Worm (Caenorhabditis elegans) whole organism, L1 larva: ENCODE results near the gene F19G12.1.
A peak's percentile ranks its signal among the peaks of the same experiment; 100 is the strongest.

Experiments used
- C16A3.4 ChIP-seq: fragments of 150-350 bp; optimal IDR thresholded peaks from 2 replicates; lab custom pipeline; 2014; ENCODE audit warnings: missing biosample characterization, missing genetic modification characterization
- C34B4.2 ChIP-seq: sonication (generic microtip); optimal IDR thresholded peaks from 2 replicates; lab custom pipeline; 2017; ENCODE audit warnings: mild to moderate bottlenecking, missing genetic modification characterization, missing compliant biosample characterization
- F16B12.6 ChIP-seq: fragments of 150-350 bp; optimal IDR thresholded peaks from 2 replicates; lab custom pipeline; 2014; ENCODE audit warnings: missing biosample characterization, missing genetic modification characterization
- aha-1 ChIP-seq: fragments of 150-350 bp; optimal IDR thresholded peaks from 2 replicates; lab custom pipeline; 2014; ENCODE audit warnings: missing biosample characterization, missing genetic modification characterization
- ama-1 ChIP-seq: fragments of 150-350 bp; optimal IDR thresholded peaks from 2 replicates; lab custom pipeline; 2014
- ceh-63 ChIP-seq: fragments of 200-800 bp; sonication (Bioruptor generic); optimal IDR thresholded peaks from 2 replicates; lab custom pipeline; 2018; ENCODE audit warnings: mild to moderate bottlenecking, missing genetic modification characterization, missing compliant biosample characterization
- ceh-8 ChIP-seq: fragments of 200-800 bp; sonication (Bioruptor generic); optimal IDR thresholded peaks from 2 replicates; lab custom pipeline; 2018; ENCODE audit warnings: mild to moderate bottlenecking, missing genetic modification characterization, moderate library complexity, missing compliant biosample characterization
- ceh-88 ChIP-seq: fragments of 200-800 bp; sonication (Bioruptor generic); IDR thresholded peaks from 2 replicates; pipeline ENCODE4 v1.3.6; 2022; ENCODE audit warnings: missing genetic modification characterization, missing compliant biosample characterization
- dsc-1 ChIP-seq: sonication (generic microtip); optimal IDR thresholded peaks from 2 replicates; lab custom pipeline; 2016; ENCODE audit warnings: mild to moderate bottlenecking, missing genetic modification characterization, missing compliant biosample characterization
- fkh-10 ChIP-seq: sonication (generic microtip); optimal IDR thresholded peaks from 2 replicates; lab custom pipeline; 2017; ENCODE audit warnings: missing biosample characterization, missing genetic modification reagents, missing genetic modification characterization
- fkh-8 ChIP-seq: sonication (generic microtip); optimal IDR thresholded peaks from 2 replicates; lab custom pipeline; 2016; ENCODE audit warnings: mild to moderate bottlenecking, missing genetic modification characterization, missing compliant biosample characterization
- fos-1 ChIP-seq: fragments of 150-350 bp; optimal IDR thresholded peaks from 2 replicates; lab custom pipeline; 2014; ENCODE audit warnings: missing biosample characterization, missing genetic modification characterization
- hlh-17 ChIP-seq: fragments of 200-800 bp; sonication (Bioruptor generic); optimal IDR thresholded peaks from 2 replicates; lab custom pipeline; 2018; ENCODE audit warnings: missing genetic modification characterization, mild to moderate bottlenecking, missing compliant biosample characterization, moderate library complexity, borderline replicate concordance
- irx-1 ChIP-seq: sonication (generic microtip); optimal IDR thresholded peaks from 2 replicates; lab custom pipeline; 2016; ENCODE audit warnings: missing genetic modification characterization, missing compliant biosample characterization
- lin-13 ChIP-seq: fragments of 150-350 bp; optimal IDR thresholded peaks from 2 replicates; lab custom pipeline; 2014; ENCODE audit warnings: missing biosample characterization, missing genetic modification reagents, missing genetic modification characterization
- lin-39 ChIP-seq: fragments of 150-350 bp; optimal IDR thresholded peaks from 2 replicates; lab custom pipeline; 2014; ENCODE audit warnings: missing biosample characterization, missing genetic modification reagents, missing genetic modification characterization
- lsy-2 ChIP-seq, 2 experiments: fragments of 150-350 bp; optimal IDR thresholded peaks; 2 replicates each; lab custom pipeline; 2014; ENCODE audit warnings: missing biosample characterization in 2 of 2, missing genetic modification characterization in 2 of 2
- mef-2 ChIP-seq: fragments of 150-350 bp; optimal IDR thresholded peaks from 2 replicates; lab custom pipeline; 2014; ENCODE audit warnings: missing biosample characterization, missing genetic modification characterization
- mep-1 ChIP-seq: fragments of 150-350 bp; optimal IDR thresholded peaks from 2 replicates; lab custom pipeline; 2014; ENCODE audit warnings: missing biosample characterization, missing genetic modification characterization
- nhr-12 ChIP-seq: sonication (generic microtip); optimal IDR thresholded peaks from 2 replicates; lab custom pipeline; 2017; ENCODE audit warnings: missing biosample characterization, missing genetic modification characterization
- nhr-19 ChIP-seq: fragments of 200-800 bp; sonication (Bioruptor generic); conservative IDR thresholded peaks from 2 replicates; pipeline ENCODE4 v1.3.6; 2022; ENCODE audit warnings: missing genetic modification characterization, missing compliant biosample characterization
- nhr-47 ChIP-seq: sonication (generic microtip); optimal IDR thresholded peaks from 2 replicates; lab custom pipeline; 2016; ENCODE audit warnings: mild to moderate bottlenecking, missing genetic modification characterization, moderate library complexity, missing compliant biosample characterization
- nhr-71 ChIP-seq: sonication (generic microtip); optimal IDR thresholded peaks from 2 replicates; lab custom pipeline; 2016; ENCODE audit warnings: mild to moderate bottlenecking, missing genetic modification characterization, moderate library complexity, missing compliant biosample characterization
- nhr-76 ChIP-seq: sonication (generic microtip); optimal IDR thresholded peaks from 2 replicates; lab custom pipeline; 2017; ENCODE audit warnings: missing biosample characterization, missing genetic modification characterization
- nhr-84 ChIP-seq: sonication (generic microtip); optimal IDR thresholded peaks from 2 replicates; lab custom pipeline; 2017; ENCODE audit warnings: missing biosample characterization, missing genetic modification characterization
- nhr-85 ChIP-seq: sonication (generic microtip); peaks from one replicate; lab custom pipeline; 2016; ENCODE audit warnings: missing genetic modification characterization, inconsistent platforms, missing compliant biosample characterization
- nhr-90 ChIP-seq: sonication (generic microtip); optimal IDR thresholded peaks from 2 replicates; lab custom pipeline; 2016; ENCODE audit warnings: mild to moderate bottlenecking, missing genetic modification characterization, missing compliant biosample characterization; ENCODE audit not compliant: poor library complexity
- pax-3 ChIP-seq: fragments of 200-800 bp; sonication (Bioruptor generic); optimal IDR thresholded peaks from 2 replicates; lab custom pipeline; 2018; ENCODE audit warnings: mild to moderate bottlenecking, missing genetic modification characterization, moderate library complexity, missing compliant biosample characterization
- skn-1 ChIP-seq: fragments of 150-350 bp; optimal IDR thresholded peaks from 2 replicates; lab custom pipeline; 2014; ENCODE audit warnings: missing biosample characterization, missing genetic modification characterization
- snu-23 ChIP-seq: sonication (generic microtip); optimal IDR thresholded peaks from 2 replicates; lab custom pipeline; 2016; ENCODE audit warnings: missing genetic modification characterization, missing compliant biosample characterization
- sox-4 ChIP-seq: sonication (generic microtip); optimal IDR thresholded peaks from 2 replicates; lab custom pipeline; 2016; ENCODE audit warnings: missing genetic modification characterization, missing compliant biosample characterization
- sptf-1 ChIP-seq: fragments of 150-350 bp; optimal IDR thresholded peaks from 2 replicates; lab custom pipeline; 2014; ENCODE audit warnings: missing biosample characterization, missing genetic modification characterization
- sup-37 ChIP-seq: fragments of 200-800 bp; sonication (Bioruptor generic); optimal IDR thresholded peaks from 2 replicates; lab custom pipeline; 2018; ENCODE audit warnings: mild to moderate bottlenecking, missing genetic modification characterization, missing compliant biosample characterization
- swsn-7 ChIP-seq: sonication (generic microtip); optimal IDR thresholded peaks from 2 replicates; lab custom pipeline; 2016; ENCODE audit warnings: missing genetic modification characterization, missing compliant biosample characterization
- tbx-2 ChIP-seq: sonication (generic microtip); optimal IDR thresholded peaks from 2 replicates; lab custom pipeline; 2016; ENCODE audit warnings: missing genetic modification characterization, missing compliant biosample characterization
- tlp-1 ChIP-seq: fragments of 150-350 bp; optimal IDR thresholded peaks from 2 replicates; lab custom pipeline; 2014; ENCODE audit warnings: missing biosample characterization, missing genetic modification characterization
- unc-130 ChIP-seq: fragments of 150-350 bp; optimal IDR thresholded peaks from 2 replicates; lab custom pipeline; 2017; ENCODE audit warnings: missing biosample characterization, missing genetic modification characterization, inconsistent platforms
- unc-30 ChIP-seq: sonication (generic microtip); optimal IDR thresholded peaks from 2 replicates; lab custom pipeline; 2017; ENCODE audit warnings: missing biosample characterization, missing genetic modification characterization
- unc-62 ChIP-seq: fragments of 150-350 bp; optimal IDR thresholded peaks from 2 replicates; lab custom pipeline; 2014; ENCODE audit warnings: missing biosample characterization, missing genetic modification reagents, missing genetic modification characterization
- unc-86 ChIP-seq: sonication (generic microtip); optimal IDR thresholded peaks from 2 replicates; lab custom pipeline; 2016; ENCODE audit warnings: missing genetic modification characterization, missing compliant biosample characterization
- unc-98 ChIP-seq: fragments of 200-800 bp; sonication (Bioruptor generic); IDR thresholded peaks from 2 replicates; pipeline ENCODE4 v1.3.6; 2022; ENCODE audit warnings: missing genetic modification characterization, missing compliant biosample characterization
- vab-15 ChIP-seq: sonication (generic microtip); optimal IDR thresholded peaks from 2 replicates; lab custom pipeline; 2017; ENCODE audit warnings: missing genotype, mild to moderate bottlenecking, missing genetic modification characterization, missing compliant biosample characterization
- zag-1 ChIP-seq: fragments of 150-350 bp; optimal IDR thresholded peaks from 2 replicates; lab custom pipeline; 2014; ENCODE audit warnings: missing biosample characterization, missing genetic modification characterization
- zip-4 ChIP-seq: fragments of 200-800 bp; sonication (Bioruptor generic); optimal IDR thresholded peaks from 2 replicates; lab custom pipeline; 2018; ENCODE audit warnings: mild to moderate bottlenecking, missing genetic modification characterization, moderate library complexity, missing compliant biosample characterization
- ztf-4 ChIP-seq: fragments of 150-350 bp; optimal IDR thresholded peaks from 2 replicates; lab custom pipeline; 2014; ENCODE audit warnings: missing biosample characterization, missing genetic modification characterization

Gene F19G12.1

DNA sequence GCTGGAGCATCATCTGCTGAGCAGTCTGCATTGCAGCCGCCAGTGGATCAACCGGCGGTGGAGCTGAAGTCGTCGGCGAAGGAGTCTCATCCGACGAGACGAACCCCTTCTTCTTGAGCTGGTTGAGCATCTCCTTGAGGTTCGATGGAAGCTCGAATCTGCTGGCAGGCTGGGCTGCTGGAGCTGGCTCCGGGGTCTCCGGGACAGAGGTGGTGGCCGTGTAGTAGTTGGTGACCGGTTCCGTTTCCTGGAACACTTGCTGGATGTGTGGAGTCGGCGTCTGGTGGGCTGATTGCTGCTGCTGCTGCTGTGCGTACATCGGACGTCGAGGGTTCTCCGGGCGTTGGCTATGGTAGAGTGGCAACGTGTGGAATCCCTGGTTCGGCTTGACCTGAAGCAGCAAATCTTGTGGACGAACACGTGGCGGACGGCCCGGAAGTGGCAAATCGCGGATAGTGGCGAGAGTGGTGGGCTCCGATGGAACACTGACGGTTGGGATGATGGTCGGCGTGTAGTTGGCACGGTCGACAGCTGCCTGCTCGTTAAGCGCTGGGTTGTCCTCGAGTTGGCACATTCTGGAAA is 10.9 kb downstream of the F19G12.1 start:
- TF ChIP-seq ceh-8 (GFP tag; lab: Kevin White, UChicago) (peak; percentile 1), unc-86 (tag; lab: Kevin White, UChicago) (no peak), F16B12.6 (tag; lab: Kevin White, UChicago) (no peak), unc-30 (no peak)

DNA sequence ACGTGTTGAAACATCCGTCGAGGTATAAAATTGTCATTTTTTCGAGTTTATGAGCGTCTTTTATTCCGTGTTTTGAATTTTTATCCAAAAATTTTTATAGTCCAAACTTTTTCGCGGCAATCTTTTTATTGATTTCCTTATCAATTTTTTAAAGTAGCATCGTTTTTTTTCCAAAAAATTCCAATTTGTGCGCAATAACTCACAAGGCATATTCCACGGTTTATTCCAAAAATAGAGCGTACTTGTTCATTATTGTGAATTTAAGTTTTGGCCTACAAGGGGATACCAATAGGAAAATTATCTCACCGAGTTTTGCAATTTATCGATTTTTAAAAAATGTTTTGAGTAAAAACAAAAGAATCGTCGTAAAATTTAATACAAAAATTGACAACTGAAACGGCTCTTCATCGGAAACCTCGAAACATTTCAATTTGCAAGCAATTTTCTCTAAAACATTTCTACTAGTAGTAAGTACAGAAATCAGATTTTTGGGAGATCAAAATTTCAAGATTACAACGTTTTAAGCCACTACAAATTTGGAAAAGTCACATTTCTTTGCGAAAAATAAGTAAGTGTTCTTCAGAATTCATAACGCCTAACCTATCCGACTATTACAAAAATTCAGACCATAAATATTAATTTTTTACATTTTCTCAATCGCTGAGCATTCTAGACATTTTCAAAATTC is 12.9 kb downstream of the F19G12.1 start:
- TF ChIP-seq sup-37 (GFP tag; lab: Kevin White, UChicago) (no peak), nhr-90 (tag; lab: Kevin White, UChicago) (peak; percentile 42), lin-39 (tag; lab: Kevin White, UChicago) (peak; percentile 47), nhr-47 (tag; lab: Kevin White, UChicago) (peak; percentile 5)

DNA sequence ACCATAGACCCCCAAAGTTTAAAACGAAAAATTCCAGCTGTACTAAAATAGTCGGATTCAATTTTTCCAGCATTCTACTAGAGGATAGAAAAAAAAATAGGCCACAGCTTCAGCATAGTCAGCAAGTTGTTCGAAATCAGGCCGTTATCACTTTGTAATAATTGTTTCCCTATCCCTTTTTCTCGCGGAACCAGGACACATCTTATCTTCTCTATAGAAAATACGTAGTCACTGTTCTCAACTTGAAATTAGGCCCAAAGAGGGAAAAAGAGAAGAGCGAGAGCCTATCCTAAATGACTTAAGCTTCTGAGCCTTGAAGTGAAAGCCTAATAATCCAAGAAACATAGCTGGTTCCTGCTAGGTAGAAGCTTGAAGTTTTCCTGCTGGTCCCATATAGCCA is 14.9 kb downstream of the F19G12.1 start:
- TF ChIP-seq nhr-84 (tag; lab: Kevin White, UChicago) (no peak), nhr-19 (GFP tag; lab: Robert Waterston, UW) (peak; percentile 33; the same call in 1 of the 2 replicates), tbx-2 (tag; lab: Kevin White, UChicago) (peak; percentile 16), nhr-76 (tag; lab: Kevin White, UChicago) (no peak), mep-1 (tag; lab: Kevin White, UChicago) (no peak), tlp-1 (tag; lab: Kevin White, UChicago) (no peak), C16A3.4 (tag; lab: Kevin White, UChicago) (no peak), nhr-47 (tag; lab: Kevin White, UChicago) (peak; percentile 31), ceh-88 (GFP tag; lab: Robert Waterston, UW) (no peak), sptf-1 (tag; lab: Kevin White, UChicago) (no peak), nhr-85 (tag; lab: Kevin White, UChicago) (peak; percentile 75), snu-23 (GFP tag; lab: Kevin White, UChicago) (peak; percentile 12), ztf-4 (tag; lab: Kevin White, UChicago) (peak; percentile 25), ama-1 (lab: Kevin White, UChicago) (peak; percentile 26), irx-1 (tag; lab: Kevin White, UChicago) (peak; percentile 14), fkh-8 (tag; lab: Kevin White, UChicago) (no peak), dsc-1 (tag; lab: Kevin White, UChicago) (no peak), nhr-71 (tag; lab: Kevin White, UChicago) (peak; percentile 34), fos-1 (tag; lab: Kevin White, UChicago) (no peak), nhr-90 (tag; lab: Kevin White, UChicago) (peak; percentile 9)

DNA sequence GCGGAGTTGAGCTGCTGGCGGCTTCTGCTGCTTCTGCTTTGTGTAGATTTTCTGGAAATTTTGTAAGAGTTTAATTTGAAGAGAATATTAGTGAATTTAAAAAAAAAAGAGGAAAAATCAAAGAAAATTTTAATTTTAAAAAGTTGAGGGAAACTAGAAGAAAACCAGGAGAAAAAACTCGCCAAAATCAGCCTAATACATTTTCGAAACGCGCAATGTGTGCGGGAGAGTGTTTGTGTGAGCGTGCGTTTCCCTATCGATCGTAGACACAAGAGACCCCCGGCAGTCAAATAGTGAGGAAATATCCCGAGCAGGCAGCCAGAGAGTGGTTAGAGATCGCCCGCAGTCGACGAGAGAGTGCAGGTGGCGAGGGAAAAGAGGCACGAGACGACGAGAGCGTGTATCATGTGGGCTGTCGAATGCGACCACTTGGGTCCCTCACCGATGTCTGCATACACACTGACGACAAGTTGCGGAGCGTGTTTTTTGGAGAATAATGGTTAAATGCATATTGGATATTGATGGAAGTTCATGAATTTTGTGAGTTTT is 15.9 kb downstream of the F19G12.1 start, which contains the start of gene zfp-3:
Gene zfp-3, minus strand, starts transcription at position 51 of the 549 bp plus-strand sequence.
- TF ChIP-seq ama-1 (lab: Kevin White, UChicago) = peak; percentile 58
- peak; percentile 93 for TF ChIP-seq lin-13 (GFP tag; lab: Kevin White, UChicago)
- peak; percentile 55 for TF ChIP-seq unc-130
- TF ChIP-seq nhr-47 (tag; lab: Kevin White, UChicago) = peak; percentile 97
- peak; percentile 42 for TF ChIP-seq zag-1 (tag; lab: Kevin White, UChicago)
- TF ChIP-seq vab-15 (tag; lab: Kevin White, UChicago) = peak; percentile 58
- peak; percentile 92 for TF ChIP-seq aha-1 (tag; lab: Kevin White, UChicago)
- peak; percentile 59 for TF ChIP-seq unc-62
- peak; percentile 99 for TF ChIP-seq nhr-71 (tag; lab: Kevin White, UChicago)
- TF ChIP-seq F16B12.6 (tag; lab: Kevin White, UChicago) = peak; percentile 96
- no peak for TF ChIP-seq hlh-17 (GFP tag; lab: Kevin White, UChicago)
- peak; percentile 86 for TF ChIP-seq fkh-10
- TF ChIP-seq ceh-63 (GFP tag; lab: Kevin White, UChicago) = no peak
- TF ChIP-seq unc-98 (GFP tag; lab: Robert Waterston, UW) = peak; percentile 69
- TF ChIP-seq lsy-2 (tag; optimal IDR thresholded peaks at IDR 0.05; lab: Kevin White, UChicago) = peak; percentile 89 to 93
- TF ChIP-seq mef-2 = peak; percentile 78
- peak; percentile 99 for TF ChIP-seq skn-1 (tag; lab: Kevin White, UChicago)
- TF ChIP-seq snu-23 (GFP tag; lab: Kevin White, UChicago) = peak; percentile 99
- peak; percentile 5 for TF ChIP-seq nhr-12 (tag; lab: Kevin White, UChicago)
- TF ChIP-seq pax-3 (tag; lab: Kevin White, UChicago) = peak; percentile 92
- peak; percentile 92 for TF ChIP-seq C16A3.4 (tag; lab: Kevin White, UChicago)
- TF ChIP-seq sox-4 (tag; lab: Kevin White, UChicago) = peak; percentile 85
- peak; percentile 89 for TF ChIP-seq zip-4 (GFP tag; lab: Kevin White, UChicago)
- peak; percentile 98 for TF ChIP-seq swsn-7 (tag; lab: Kevin White, UChicago)
- TF ChIP-seq C34B4.2 = no peak
